Fruit fly (Drosophila melanogaster): ENCODE data around the gene Cpr66D.

- TF ChIP-seq h (optimal IDR thresholded peaks at IDR 0.05) (no peak), psq (optimal IDR thresholded peaks at IDR 0.05) (no peak), Sin3A (optimal IDR thresholded peaks at IDR 0.05) (no peak), ttk (optimal IDR thresholded peaks at IDR 0.05) (no peak), insv (optimal IDR thresholded peaks at IDR 0.05) (no peak), Myc (optimal IDR thresholded peaks at IDR 0.05) (no peak)
Measured at dm6 chr3L:8660800-8661199, 20.6 kb downstream of the Cpr66D start.

Measured in Kc167 (cell line).